Fruit fly (Drosophila melanogaster) whole organism, embryonic: ENCODE measurements around the gene CG43078.

Experiments
- Adf1 ChIP-seq: fragments of 200-800 bp; sonication (Bioruptor generic); IDR thresholded peaks from 2 replicates; pipeline ENCODE4 v1.3.6; 2022; ENCODE audit warnings: missing biosample characterization, missing genetic modification characterization
- Atf6 ChIP-seq: fragments of 200-800 bp; sonication (Bioruptor generic); IDR thresholded peaks from 2 replicates; pipeline ENCODE4 v1.3.6; 2022; ENCODE audit warnings: missing biosample characterization, missing genetic modification characterization
- CG10274 ChIP-seq: fragments of 200-800 bp; sonication (Bioruptor generic); optimal IDR thresholded peaks from 3 replicates; lab custom pipeline; 2017; ENCODE audit warnings: missing biosample characterization, mild to moderate bottlenecking, missing genetic modification characterization
- CG10321 ChIP-seq: fragments of 200-800 bp; sonication (Bioruptor generic); IDR thresholded peaks from 2 replicates; pipeline ENCODE4 v1.3.6; 2022; ENCODE audit warnings: missing biosample characterization, missing genetic modification characterization
- CG11247 ChIP-seq: fragments of 200-800 bp; sonication (Bioruptor generic); IDR thresholded peaks from 2 replicates; pipeline ENCODE4 v1.3.6; 2022; ENCODE audit warnings: missing biosample characterization, missing genetic modification characterization
- CG12299 ChIP-seq: fragments of 200-800 bp; sonication (Bioruptor generic); optimal IDR thresholded peaks from 2 replicates; lab custom pipeline; 2018; ENCODE audit warnings: missing biosample characterization, mild to moderate bottlenecking, missing genetic modification characterization
- CG14014 ChIP-seq: fragments of 200-800 bp; sonication (Bioruptor generic); IDR thresholded peaks from 2 replicates; pipeline ENCODE4 v1.3.6; 2022; ENCODE audit warnings: missing biosample characterization, missing genetic modification characterization
- CG16813 ChIP-seq: fragments of 200-800 bp; sonication (Bioruptor generic); IDR thresholded peaks from 3 replicates; pipeline ENCODE4 v1.3.6; 2022; ENCODE audit warnings: missing biosample characterization, missing genetic modification characterization; ENCODE audit not compliant: partially characterized antibody
- CG18599 ChIP-seq: fragments of 200-800 bp; sonication (Bioruptor generic); optimal IDR thresholded peaks from 3 replicates; lab custom pipeline; 2017; ENCODE audit warnings: missing biosample characterization, missing genetic modification characterization, mild to moderate bottlenecking, moderate library complexity, missing genetic modification reagents
- CG2678 ChIP-seq: fragments of 200-800 bp; sonication (Bioruptor generic); optimal IDR thresholded peaks from 3 replicates; lab custom pipeline; 2019; ENCODE audit warnings: missing biosample characterization, mild to moderate bottlenecking, missing genetic modification characterization, moderate library complexity
- CG31365 ChIP-seq: fragments of 200-800 bp; sonication (Bioruptor generic); optimal IDR thresholded peaks from 2 replicates; lab custom pipeline; 2018; ENCODE audit warnings: missing biosample characterization, mild to moderate bottlenecking, missing genetic modification characterization
- CG3407 ChIP-seq: fragments of 200-800 bp; sonication (Bioruptor generic); optimal IDR thresholded peaks from 2 replicates; lab custom pipeline; 2018; ENCODE audit warnings: missing biosample characterization, mild to moderate bottlenecking, missing genetic modification characterization
- CG4328 ChIP-seq: fragments of 200-800 bp; sonication (Bioruptor generic); optimal IDR thresholded peaks from 3 replicates; lab custom pipeline; 2017; ENCODE audit warnings: missing biosample characterization, missing genetic modification reagents, missing genetic modification characterization
- CG4730 ChIP-seq: fragments of 200-800 bp; sonication (Bioruptor generic); IDR thresholded peaks from 2 replicates; pipeline ENCODE4 v1.3.6; 2022; ENCODE audit warnings: missing biosample characterization, missing genetic modification characterization
- CG7556 ChIP-seq: fragments of 200-800 bp; sonication (Bioruptor generic); optimal IDR thresholded peaks from 2 replicates; lab custom pipeline; 2017; ENCODE audit warnings: missing biosample characterization, mild to moderate bottlenecking, missing genetic modification characterization
- CG7963 ChIP-seq: fragments of 200-800 bp; sonication (Bioruptor generic); IDR thresholded peaks from 3 replicates; pipeline ENCODE4 v1.3.6; 2022; ENCODE audit warnings: missing biosample characterization, missing genetic modification characterization; ENCODE audit not compliant: partially characterized antibody
- CG7987 ChIP-seq: fragments of 200-800 bp; sonication (Bioruptor generic); optimal IDR thresholded peaks from 2 replicates; lab custom pipeline; 2018; ENCODE audit warnings: missing biosample characterization, mild to moderate bottlenecking, missing genetic modification characterization, moderate library complexity
- CoRest ChIP-seq: fragments of 200-800 bp; sonication (Bioruptor generic); optimal IDR thresholded peaks from 3 replicates; lab custom pipeline; 2018; ENCODE audit warnings: missing biosample characterization, mild to moderate bottlenecking, missing genetic modification characterization, moderate library complexity
- D ChIP-seq, 2 experiments: fragments of 200-800 bp in 1 of 2; fragments of >200 bp in 1 of 2; sonication (Bioruptor generic) in 1 of 2; optimal IDR thresholded peaks; 2 replicates in 1 of 2; 3 replicates in 1 of 2; lab custom pipeline; 2017; ENCODE audit warnings: mild to moderate bottlenecking in 1 of 2, missing biosample characterization in 1 of 2, missing genetic modification characterization in 1 of 2, missing genetic modification reagents in 1 of 2
- Fer1 ChIP-seq: fragments of 200-800 bp; sonication (Bioruptor generic); optimal IDR thresholded peaks from 2 replicates; lab custom pipeline; 2017; ENCODE audit warnings: missing biosample characterization, mild to moderate bottlenecking, missing genetic modification characterization
- Hand ChIP-seq: fragments of 200-800 bp; sonication (Bioruptor generic); optimal IDR thresholded peaks from 2 replicates; lab custom pipeline; 2017; ENCODE audit warnings: mild to moderate bottlenecking, missing biosample characterization, missing genetic modification reagents, missing genetic modification characterization
- Mad ChIP-seq: fragments of 200-800 bp; sonication (Bioruptor generic); optimal IDR thresholded peaks from 2 replicates; lab custom pipeline; 2016; ENCODE audit warnings: missing biosample characterization, missing genetic modification characterization
- Med ChIP-seq: fragments of 200-800 bp; sonication (Bioruptor generic); peaks from one replicate; lab custom pipeline; 2016; ENCODE audit warnings: missing biosample characterization, missing genetic modification characterization, mild to moderate bottlenecking, inconsistent platforms, moderate library complexity
- Opbp ChIP-seq: fragments of 200-800 bp; sonication (Bioruptor generic); IDR thresholded peaks from 3 replicates; pipeline ENCODE4 v1.3.6; 2022; ENCODE audit warnings: missing biosample characterization, missing genetic modification characterization; ENCODE audit not compliant: partially characterized antibody
- Pdp1 ChIP-seq, 2 experiments: fragments of 200-800 bp; sonication (Bioruptor generic); optimal IDR thresholded peaks; 3 replicates each; lab custom pipeline; 2016; ENCODE audit warnings: missing biosample characterization in 2 of 2, missing genetic modification characterization in 2 of 2, mild to moderate bottlenecking in 1 of 2, moderate library complexity in 1 of 2
- Sox102F ChIP-seq: fragments of 200-800 bp; sonication (Bioruptor generic); optimal IDR thresholded peaks from 2 replicates; lab custom pipeline; 2018; ENCODE audit warnings: missing biosample characterization, mild to moderate bottlenecking, missing genetic modification characterization, moderate library complexity
- Spps ChIP-seq: fragments of 200-800 bp; sonication (Bioruptor generic); optimal IDR thresholded peaks from 2 replicates; lab custom pipeline; 2018; ENCODE audit warnings: missing biosample characterization, mild to moderate bottlenecking, missing genetic modification characterization
- ase ChIP-seq: fragments of 200-800 bp; sonication (Bioruptor generic); IDR thresholded peaks from 3 replicates; pipeline ENCODE4 v1.3.6; 2022; ENCODE audit warnings: missing biosample characterization, missing genetic modification characterization
- ash1 ChIP-seq: fragments of 200-800 bp; sonication (Bioruptor generic); optimal IDR thresholded peaks from 2 replicates; lab custom pipeline; 2018; ENCODE audit warnings: missing biosample characterization, mild to moderate bottlenecking, missing genetic modification characterization
- bsh ChIP-seq, 2 experiments: fragments of 200-800 bp; sonication (Bioruptor generic); optimal IDR thresholded peaks; 2 replicates each; lab custom pipeline; 2017 to 2018; ENCODE audit warnings: mild to moderate bottlenecking in 2 of 2, missing biosample characterization in 2 of 2, missing genetic modification characterization in 2 of 2, moderate library complexity in 1 of 2
- caup ChIP-seq: fragments of 200-800 bp; sonication (Bioruptor generic); optimal IDR thresholded peaks from 3 replicates; lab custom pipeline; 2017; ENCODE audit warnings: missing biosample characterization, mild to moderate bottlenecking, missing genetic modification characterization, moderate library complexity; ENCODE audit not compliant: severe bottlenecking
- dimm ChIP-seq: fragments of 200-800 bp; sonication (Bioruptor generic); IDR thresholded peaks from 2 replicates; pipeline ENCODE4 v1.3.6; 2022; ENCODE audit warnings: missing biosample characterization, missing genetic modification characterization
- en ChIP-seq: fragments of 200-800 bp; sonication (Bioruptor generic); optimal IDR thresholded peaks from 2 replicates; lab custom pipeline; 2016; ENCODE audit warnings: missing biosample characterization, missing genetic modification characterization
- gem ChIP-seq: fragments of 200-800 bp; sonication (Bioruptor generic); optimal IDR thresholded peaks from 2 replicates; lab custom pipeline; 2019; ENCODE audit warnings: missing biosample characterization, mild to moderate bottlenecking, missing genetic modification characterization, moderate library complexity
- gro ChIP-seq: fragments of 200-800 bp; sonication (Bioruptor generic); optimal IDR thresholded peaks from 2 replicates; lab custom pipeline; 2016; ENCODE audit warnings: missing biosample characterization, missing genetic modification characterization
- lbe ChIP-seq: fragments of 200-800 bp; sonication (Bioruptor generic); optimal IDR thresholded peaks from 2 replicates; lab custom pipeline; 2016; ENCODE audit warnings: missing biosample characterization, mild to moderate bottlenecking, missing genetic modification characterization
- nom ChIP-seq: fragments of 200-800 bp; sonication (Bioruptor generic); optimal IDR thresholded peaks from 2 replicates; lab custom pipeline; 2017; ENCODE audit warnings: missing biosample characterization, missing genetic modification characterization, mild to moderate bottlenecking, moderate library complexity, missing genetic modification reagents
- p53 ChIP-seq: fragments of 200-800 bp; sonication (Bioruptor generic); optimal IDR thresholded peaks from 2 replicates; lab custom pipeline; 2016; ENCODE audit warnings: missing biosample characterization, missing genetic modification characterization
- phol ChIP-seq: fragments of 200-800 bp; sonication (Bioruptor generic); optimal IDR thresholded peaks from 3 replicates; lab custom pipeline; 2018; ENCODE audit warnings: missing biosample characterization, mild to moderate bottlenecking, missing genetic modification characterization, moderate library complexity
- pita ChIP-seq: fragments of 200-800 bp; sonication (Bioruptor generic); optimal IDR thresholded peaks from 2 replicates; lab custom pipeline; 2017; ENCODE audit warnings: missing biosample characterization, mild to moderate bottlenecking, missing genetic modification characterization
- pnt ChIP-seq: fragments of 200-800 bp; sonication (Bioruptor generic); optimal IDR thresholded peaks from 3 replicates; lab custom pipeline; 2016; ENCODE audit warnings: missing biosample characterization, missing genetic modification characterization
- pros ChIP-seq: fragments of 200-800 bp; sonication (Bioruptor generic); optimal IDR thresholded peaks from 3 replicates; lab custom pipeline; 2019; ENCODE audit warnings: missing biosample characterization, mild to moderate bottlenecking, missing genetic modification characterization, moderate library complexity
- run ChIP-seq: fragments of 200-800 bp; sonication (Bioruptor generic); optimal IDR thresholded peaks from 3 replicates; lab custom pipeline; 2018; ENCODE audit warnings: missing biosample characterization, mild to moderate bottlenecking, missing genetic modification characterization
- salm ChIP-seq: fragments of 200-800 bp; sonication (Bioruptor generic); optimal IDR thresholded peaks from 2 replicates; lab custom pipeline; 2018; ENCODE audit warnings: missing biosample characterization, mild to moderate bottlenecking, missing genetic modification characterization
- seq ChIP-seq: fragments of 200-800 bp; sonication (Bioruptor generic); IDR thresholded peaks from 2 replicates; pipeline ENCODE4 v1.3.6; 2022; ENCODE audit warnings: missing biosample characterization, missing genetic modification characterization
- sna ChIP-seq: fragments of 200-800 bp; sonication (Bioruptor generic); IDR thresholded peaks from 2 replicates; pipeline ENCODE4 v1.3.6; 2022; ENCODE audit warnings: missing biosample characterization, missing genetic modification characterization; ENCODE audit not compliant: partially characterized antibody
- tap ChIP-seq: fragments of 200-800 bp; optimal IDR thresholded peaks from 3 replicates; lab custom pipeline; 2019; ENCODE audit warnings: missing biosample characterization, mild to moderate bottlenecking, missing genetic modification characterization, moderate library complexity
- tll ChIP-seq, 2 experiments: fragments of 200-800 bp in 1 of 2; fragments of >200 bp in 1 of 2; sonication (Bioruptor generic) in 1 of 2; optimal IDR thresholded peaks; 2 replicates each; lab custom pipeline; 2017 to 2019; ENCODE audit warnings: missing biosample characterization in 2 of 2, missing genetic modification characterization in 2 of 2, mild to moderate bottlenecking in 1 of 2, moderate library complexity in 1 of 2
- z ChIP-seq: fragments of 200-800 bp; sonication (Bioruptor generic); IDR thresholded peaks from 3 replicates; pipeline ENCODE4 v1.3.6; 2022; ENCODE audit warnings: missing biosample characterization, missing genetic modification characterization

Gene CG43078

DNA sequence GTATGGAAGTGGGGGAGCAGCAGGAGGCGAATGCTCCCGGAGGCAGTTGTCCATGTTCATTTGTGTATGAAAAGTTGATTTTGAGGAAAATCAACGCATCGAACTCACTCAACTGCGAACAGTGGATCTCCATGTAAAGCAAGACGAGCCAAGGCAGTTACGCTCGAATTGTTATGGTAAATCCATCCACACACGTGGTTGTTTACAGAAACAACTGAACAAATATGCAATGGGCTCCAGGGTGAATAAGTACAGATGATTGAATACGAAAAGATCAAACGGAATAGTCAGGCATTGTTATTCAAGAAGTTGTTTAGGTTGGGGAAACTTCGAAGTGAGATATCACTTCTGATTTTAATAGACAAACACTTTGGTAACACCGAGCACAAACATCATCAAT lies 7.5 kb downstream of the CG43078 start (continued):
- TF ChIP-seq CG2678 (tag; lab: Kevin White, UChicago) (peak; percentile 67), CoRest (no peak), CG4328 (GFP tag; lab: Kevin White, UChicago) (peak; percentile 23), CG16813 (GFP tag; lab: Robert Waterston, UW) (no peak), pita (GFP tag; lab: Kevin White, UChicago) (no peak), CG12299 (tag; lab: Kevin White, UChicago) (peak; percentile 27), Fer1 (GFP tag; lab: Kevin White, UChicago) (peak; percentile 61), pnt (GFP tag; lab: Kevin White, UChicago) (peak; percentile 12), tll (GFP tag; optimal IDR thresholded peaks at IDR 0.05; lab: Kevin White, UChicago) (no peak), Atf6 (GFP tag; lab: Robert Waterston, UW) (peak; percentile 79), gro (GFP tag; lab: Kevin White, UChicago) (no peak), gem (tag; lab: Kevin White, UChicago) (no peak), CG31365 (peak; percentile 26), Pdp1 (GFP tag; optimal IDR thresholded peaks at IDR 0.05; lab: Kevin White, UChicago) (peak in 1 of 2 experiments; percentile 12), D (optimal IDR thresholded peaks at IDR 0.05; lab: Kevin White, UChicago) (no peak), D (GFP tag; optimal IDR thresholded peaks at IDR 0.05; lab: Kevin White, UChicago) (peak; percentile 27), run (tag; lab: Kevin White, UChicago) (no peak), phol (no peak), ash1 (GFP tag; lab: Kevin White, UChicago) (no peak), CG7987 (peak; percentile 72), CG10321 (GFP tag; lab: Robert Waterston, UW) (no peak), Adf1 (GFP tag; lab: Robert Waterston, UW) (no peak), CG18599 (peak; percentile 74), caup (GFP tag; lab: Kevin White, UChicago) (peak; percentile 69), dimm (GFP tag; lab: Robert Waterston, UW) (no peak), seq (peak; percentile 67), Sox102F (GFP tag; lab: Kevin White, UChicago) (peak; percentile 22), CG4730 (no peak), pros (no peak), Mad (GFP tag; lab: Kevin White, UChicago) (no peak), Med (GFP tag; lab: Kevin White, UChicago) (peak; percentile 80), z (GFP tag; lab: Robert Waterston, UW) (no peak), Spps (no peak), CG14014 (GFP tag; lab: Robert Waterston, UW) (peak; percentile 45; the same call in 1 of the 2 replicates), tap (no peak), salm (peak; percentile 35), CG3407 (GFP tag; lab: Kevin White, UChicago) (peak; percentile 15), Hand (peak; percentile 21), en (GFP tag; lab: Kevin White, UChicago) (peak; percentile 30), CG7556 (GFP tag; lab: Kevin White, UChicago) (no peak), CG7963 (GFP tag; lab: Robert Waterston, UW) (no peak), CG11247 (GFP tag; lab: Robert Waterston, UW) (no peak), Opbp (no peak), p53 (GFP tag; lab: Kevin White, UChicago) (no peak), nom (no peak), ase (GFP tag; lab: Robert Waterston, UW) (no peak), lbe (GFP tag; lab: Kevin White, UChicago) (no peak), sna (GFP tag; lab: Robert Waterston, UW) (no peak), bsh (GFP tag; optimal IDR thresholded peaks at IDR 0.05; lab: Kevin White, UChicago) (no peak), CG10274 (GFP tag; lab: Kevin White, UChicago) (no peak)
